Fruit fly (Drosophila melanogaster): ENCODE measurements around the gene AkhR.

DNA sequence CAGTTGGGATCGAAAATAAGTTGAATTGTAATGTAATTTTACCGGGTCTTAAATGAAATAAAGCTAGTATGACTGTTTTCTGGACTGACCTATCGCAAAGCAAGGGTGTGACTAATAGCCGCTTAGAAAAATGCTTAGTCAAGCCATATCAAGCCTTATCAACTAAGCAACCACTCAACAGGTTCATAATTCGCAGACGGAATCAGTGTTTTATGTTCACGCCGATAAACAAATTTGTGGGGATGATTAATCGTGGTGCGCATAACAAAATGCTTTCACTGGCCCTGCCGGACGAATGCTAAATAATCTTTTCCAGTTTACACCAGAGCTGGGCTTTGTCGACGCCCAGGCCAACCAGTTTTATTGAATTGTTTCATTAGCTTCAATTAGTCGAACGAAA is 33.1 kb downstream of the AkhR start:
- no peak for TF ChIP-seq Dll (optimal IDR thresholded peaks at IDR 0.05)
- TF ChIP-seq psq (optimal IDR thresholded peaks at IDR 0.05), result no peak
- TF ChIP-seq EcR (GFP tag; optimal IDR thresholded peaks at IDR 0.05), result no peak
- TF ChIP-seq usp (GFP tag; optimal IDR thresholded peaks at IDR 0.05), result no peak
- TF ChIP-seq pan (optimal IDR thresholded peaks at IDR 0.05), result no peak
- TF ChIP-seq CG8478 (optimal IDR thresholded peaks at IDR 0.05), result no peak
